Worm (Caenorhabditis elegans): ENCODE results near the gene F17C8.9.

Gene F17C8.9

DNA sequence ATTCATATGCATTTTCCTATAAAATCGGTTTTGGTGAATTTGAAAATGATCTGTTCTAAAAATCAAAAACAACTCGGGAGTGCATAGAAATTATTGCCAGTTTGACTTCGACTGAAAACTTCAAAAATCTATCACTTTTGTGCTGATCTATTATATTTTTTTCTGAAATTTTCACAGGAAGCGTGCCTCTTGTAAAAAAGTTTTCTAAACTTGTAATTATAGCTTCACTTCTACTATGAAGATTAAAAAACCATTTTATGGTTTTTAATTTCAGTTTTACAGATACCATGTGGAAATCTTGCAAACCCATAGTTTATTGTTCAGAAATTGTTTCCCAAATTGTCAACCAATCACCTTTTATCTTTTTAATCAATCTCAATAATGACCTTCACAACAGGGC is at the start of gene F17C8.9:
Gene F17C8.9, plus strand, starts transcription at position 301 of the 400 bp plus-strand sequence.
- TF ChIP-seq madf-6 (GFP tag; IDR thresholded peaks at IDR 0.05) (no peak), nfyb-1 (GFP tag; IDR thresholded peaks at IDR 0.05) (no peak), tlf-1 (GFP tag; optimal IDR thresholded peaks at IDR 0.05) (no peak), F37B4.10 (GFP tag; IDR thresholded peaks at IDR 0.05) (no peak), ets-4 (GFP tag; optimal IDR thresholded peaks at IDR 0.05) (no peak), rec-8 (tag; optimal IDR thresholded peaks at IDR 0.05) (no peak), Y56A3A.18 (GFP tag; IDR thresholded peaks at IDR 0.05) (no peak), dox-1 (GFP tag; IDR thresholded peaks at IDR 0.05) (no peak), lin-54 (GFP tag; optimal IDR thresholded peaks at IDR 0.05) (no peak), snpc-1.3 (tag; optimal IDR thresholded peaks at IDR 0.05; ENCODE audit: insufficient read depth) (no peak), bed-2 (GFP tag; IDR thresholded peaks at IDR 0.05) (no peak), ztf-6 (GFP tag; IDR thresholded peaks at IDR 0.05) (no peak), madf-3 (GFP tag; IDR thresholded peaks at IDR 0.05) (no peak), ceh-91 (GFP tag; IDR thresholded peaks at IDR 0.05) (no peak)

DNA sequence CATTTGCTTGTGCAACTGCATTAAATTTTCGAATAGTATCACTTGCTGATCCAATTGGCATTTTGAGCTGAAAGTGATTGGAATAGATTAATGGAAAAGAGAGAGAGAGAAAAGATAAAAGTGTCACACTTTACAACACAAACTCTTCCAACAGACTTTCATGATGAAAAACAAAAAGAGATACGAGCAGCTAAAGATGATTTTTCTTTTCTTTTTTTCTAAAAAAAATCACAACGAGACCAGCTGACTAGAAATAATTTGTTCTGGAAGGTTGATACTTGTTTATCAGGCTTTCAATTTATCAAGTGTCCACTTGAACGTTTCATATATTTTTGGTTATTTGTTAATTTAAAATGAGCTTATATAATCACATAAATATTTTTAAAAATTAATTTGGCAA is 47.0 kb upstream of the F17C8.9 start:
- no peak for TF ChIP-seq unc-62 (GFP tag; optimal IDR thresholded peaks at IDR 0.05)
- no peak for TF ChIP-seq athp-1 (tag; optimal IDR thresholded peaks at IDR 0.05)
- no peak for TF ChIP-seq D2030.7 (GFP tag; IDR thresholded peaks at IDR 0.05)
- no peak for TF ChIP-seq tbx-9 (tag; optimal IDR thresholded peaks at IDR 0.05; ENCODE audit: borderline replicate concordance)
- no peak for TF ChIP-seq mel-28 (tag; optimal IDR thresholded peaks at IDR 0.05; ENCODE audit: borderline replicate concordance)
- no peak for TF ChIP-seq pha-4 (tag; optimal IDR thresholded peaks at IDR 0.05)
- no peak for TF ChIP-seq fkh-3 (tag; optimal IDR thresholded peaks at IDR 0.05)
- TF ChIP-seq K12H6.12 (tag; optimal IDR thresholded peaks at IDR 0.05) = no peak
- no peak for TF ChIP-seq ZK185.1 (tag; optimal IDR thresholded peaks at IDR 0.05; ENCODE audit: poor library complexity, severe bottlenecking)
- no peak for TF ChIP-seq sdz-38 (tag; optimal IDR thresholded peaks at IDR 0.05)
- TF ChIP-seq mcd-1 (GFP tag; IDR thresholded peaks at IDR 0.05) = no peak
- TF ChIP-seq snpc-1.1 (tag; optimal IDR thresholded peaks at IDR 0.05; ENCODE audit: insufficient read depth) = no peak
- TF ChIP-seq ets-4 (GFP tag; optimal IDR thresholded peaks at IDR 0.05) = no peak
- TF ChIP-seq mes-4 (tag; optimal IDR thresholded peaks at IDR 0.05) = no peak

DNA sequence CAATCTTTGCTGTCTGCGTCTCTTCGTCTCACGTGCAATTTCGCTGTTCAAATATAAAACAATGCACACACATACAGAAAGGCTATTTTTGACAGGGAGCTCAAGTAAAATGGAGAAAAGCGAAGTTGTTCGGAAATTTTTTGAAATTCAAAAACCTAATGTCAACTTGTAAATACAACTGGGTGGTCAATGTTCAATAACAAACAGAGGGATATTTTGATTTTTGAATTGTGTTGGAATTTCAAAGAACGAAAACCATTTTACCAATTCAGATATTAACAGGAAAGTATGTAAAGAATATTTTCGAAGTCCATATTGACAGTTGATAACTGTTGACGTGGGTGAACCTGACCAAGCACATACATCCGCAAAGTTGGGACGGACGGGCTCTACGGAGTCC is 45.8 kb upstream of the F17C8.9 start, which contains the start of gene tag-243:
Gene tag-243, minus strand, starts transcription at position 101 of the 400 bp plus-strand sequence.
- TF ChIP-seq dpff-1 (tag; optimal IDR thresholded peaks at IDR 0.05) = no peak
- TF ChIP-seq hmg-1.2 (GFP tag; IDR thresholded peaks at IDR 0.05) = peak; percentile 64
- TF ChIP-seq unc-130 (GFP tag; optimal IDR thresholded peaks at IDR 0.05) = no peak
- TF ChIP-seq ceh-100 (GFP tag; IDR thresholded peaks at IDR 0.05) = no peak

DNA sequence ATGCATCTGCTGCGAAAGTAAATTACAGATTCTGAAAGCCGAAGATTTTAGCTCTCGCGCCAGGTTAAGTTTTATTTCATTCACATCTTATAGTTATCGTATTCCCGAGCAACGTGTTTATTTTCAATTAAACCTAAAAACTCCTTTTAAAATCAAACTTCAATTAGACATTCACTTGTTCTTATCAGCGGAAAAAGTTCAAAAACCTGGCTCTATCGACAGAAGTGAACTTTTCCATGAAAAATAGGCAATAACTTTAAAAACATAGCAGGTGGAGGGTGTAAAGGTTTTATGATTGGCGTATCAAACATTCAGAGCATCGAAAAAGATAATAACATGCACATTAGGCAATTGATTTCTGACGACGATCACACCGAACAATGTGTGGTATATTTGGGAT is 45.2 kb upstream of the F17C8.9 start, which contains the start of gene ppat-1:
Gene ppat-1, plus strand, starts transcription at position 316 of the 400 bp plus-strand sequence.
- TF ChIP-seq nhr-80 (tag; optimal IDR thresholded peaks at IDR 0.05) (peak; percentile 51), snpc-1.1 (tag; optimal IDR thresholded peaks at IDR 0.05; ENCODE audit: insufficient read depth) (no peak)

DNA sequence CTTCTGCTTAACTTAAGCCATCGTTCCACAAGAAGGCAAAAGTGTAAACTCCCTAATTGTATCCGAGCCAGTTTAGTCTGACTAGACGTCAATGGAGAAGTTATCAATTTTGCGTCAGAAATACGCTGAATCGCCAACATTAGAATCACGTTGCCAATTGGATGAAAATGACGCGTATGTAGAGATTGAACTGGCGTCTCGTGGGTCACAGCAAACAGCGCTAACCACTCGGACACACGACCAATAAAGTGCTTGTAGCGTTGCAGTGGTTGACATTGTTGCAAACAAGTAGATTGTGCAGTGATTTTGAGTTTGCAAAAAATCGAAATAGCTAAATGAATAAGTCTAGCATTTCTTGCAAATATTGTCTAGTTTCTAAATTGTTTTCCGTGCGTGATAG is 44.6 kb upstream of the F17C8.9 start:
- TF ChIP-seq B0035.1 (tag; optimal IDR thresholded peaks at IDR 0.05) = peak; percentile 17
- peak; percentile 71 for TF ChIP-seq tlf-1 (GFP tag; optimal IDR thresholded peaks at IDR 0.05)
- TF ChIP-seq attf-6 (GFP tag; IDR thresholded peaks at IDR 0.05) = peak; percentile 72; the same call in 1 of the 2 replicates
- TF ChIP-seq snpc-1.3 (tag; optimal IDR thresholded peaks at IDR 0.05; ENCODE audit: insufficient read depth) = peak; percentile 92
- TF ChIP-seq ztf-25 (GFP tag; IDR thresholded peaks at IDR 0.05) = peak; percentile 88; the same call in 1 of the 2 replicates
- TF ChIP-seq atf-7 (tag; optimal IDR thresholded peaks at IDR 0.05) = peak; percentile 69
- peak; percentile 94 for TF ChIP-seq zim-3 (tag; optimal IDR thresholded peaks at IDR 0.05)
- TF ChIP-seq lin-54 (GFP tag; optimal IDR thresholded peaks at IDR 0.05) = peak; percentile 77
- peak; percentile 88 for TF ChIP-seq him-1 (tag; optimal IDR thresholded peaks at IDR 0.05)
- no peak for TF ChIP-seq madf-3 (GFP tag; IDR thresholded peaks at IDR 0.05)
- peak; percentile 85 for TF ChIP-seq ZK185.1 (tag; optimal IDR thresholded peaks at IDR 0.05; ENCODE audit: poor library complexity, severe bottlenecking)
- TF ChIP-seq bed-1 (GFP tag; IDR thresholded peaks at IDR 0.05) = no peak
- TF ChIP-seq F23B12.7 (tag; optimal IDR thresholded peaks at IDR 0.05; ENCODE audit: insufficient read depth) = peak; percentile 82
- TF ChIP-seq C06A6.2 (GFP tag; conservative IDR thresholded peaks at IDR 0.05) = no peak
- peak; percentile 79 for TF ChIP-seq T26A5.8 (tag; optimal IDR thresholded peaks at IDR 0.05)

All from whole organism, young adult.